Fruit fly (Drosophila melanogaster) whole organism: ENCODE data around the gene CG31077.

Source experiments
- CG8478 ChIP-seq: fragments of >200 bp; optimal IDR thresholded peaks from 2 replicates; lab custom pipeline; 2018; ENCODE audit warnings: inconsistent platforms
- Dll ChIP-seq: fragments of >200 bp; optimal IDR thresholded peaks from 2 replicates; lab custom pipeline; 2017
- EcR ChIP-seq, 2 experiments: fragments of >200 bp; optimal IDR thresholded peaks; 2 replicates each; lab custom pipeline; 2017; ENCODE audit warnings: missing biosample characterization in 2 of 2, missing genetic modification characterization in 2 of 2, missing genetic modification reagents in 2 of 2
- pan ChIP-seq: fragments of >200 bp; optimal IDR thresholded peaks from 2 replicates; lab custom pipeline; 2017
- usp ChIP-seq: fragments of >200 bp; optimal IDR thresholded peaks from 2 replicates; lab custom pipeline; 2017; ENCODE audit warnings: missing biosample characterization, missing genetic modification characterization, mixed read lengths

dm6 chr3R:27023117-27023516 lies 23.6 kb downstream of the CG31077 start, which contains the start of gene CG6277:
- TF ChIP-seq CG8478 (lab: Kevin White, UChicago) = no peak
- TF ChIP-seq usp (GFP tag; lab: Kevin White, UChicago) = no peak
- no peak for TF ChIP-seq EcR (GFP tag; optimal IDR thresholded peaks at IDR 0.05; lab: Kevin White, UChicago)
- no peak for TF ChIP-seq Dll (lab: Kevin White, UChicago)
- TF ChIP-seq pan (lab: Kevin White, UChicago) = no peak
